Worm (Caenorhabditis elegans) whole organism, L4 larva: Measurements from ENCODE around the gene C28C12.12.

Experiments
- F37D6.2 ChIP-seq: sonication (generic microtip); optimal IDR thresholded peaks from 2 replicates; lab custom pipeline; 2016; ENCODE audit warnings: mild to moderate bottlenecking, missing genetic modification characterization, missing compliant biosample characterization
- F49E8.2 ChIP-seq: sonication (generic microtip); optimal IDR thresholded peaks from 2 replicates; lab custom pipeline; 2016; ENCODE audit warnings: missing compliant biosample characterization, mild to moderate bottlenecking, missing genetic modification characterization, borderline replicate concordance
- R02D3.7 ChIP-seq: fragments of 150-350 bp; sonication (generic microtip); optimal IDR thresholded peaks from 3 replicates; lab custom pipeline; 2014; ENCODE audit warnings: missing biosample characterization, missing genetic modification characterization
- T20F7.1 ChIP-seq: fragments of 200-800 bp; sonication (Bioruptor generic); optimal IDR thresholded peaks from 2 replicates; lab custom pipeline; 2018; ENCODE audit warnings: mild to moderate bottlenecking, missing genetic modification characterization, missing compliant biosample characterization
- aly-2 ChIP-seq: sonication (generic microtip); optimal IDR thresholded peaks from 2 replicates; lab custom pipeline; 2018; ENCODE audit warnings: missing biosample characterization, missing genetic modification characterization
- arid-1 ChIP-seq: fragments of 200-800 bp; sonication (Bioruptor generic); conservative IDR thresholded peaks from 2 replicates; pipeline ENCODE4 v1.3.6; 2022; ENCODE audit warnings: missing genetic modification reagents, missing genetic modification characterization, missing compliant biosample characterization
- ceh-44 ChIP-seq: fragments of 200-800 bp; sonication (Bioruptor generic); IDR thresholded peaks from 2 replicates; pipeline ENCODE4 v1.3.6; 2022; ENCODE audit warnings: missing genetic modification reagents, missing genetic modification characterization, missing compliant biosample characterization
- daf-19 ChIP-seq: fragments of 200-800 bp; sonication (Bioruptor generic); conservative IDR thresholded peaks from 2 replicates; pipeline ENCODE4 v1.3.6; 2022; ENCODE audit warnings: missing genetic modification characterization, missing compliant biosample characterization
- dmd-6 ChIP-seq: fragments of 200-800 bp; sonication (Bioruptor generic); IDR thresholded peaks from 2 replicates; pipeline ENCODE4 v1.3.6; 2022; ENCODE audit warnings: missing genetic modification reagents, missing genetic modification characterization, missing compliant biosample characterization
- egl-27 ChIP-seq: sonication (generic microtip); optimal IDR thresholded peaks from 3 replicates; lab custom pipeline; 2017; ENCODE audit warnings: missing biosample characterization, missing genetic modification reagents, missing genetic modification characterization
- egl-43 ChIP-seq: fragments of 200-800 bp; sonication (Bioruptor generic); IDR thresholded peaks from 2 replicates; pipeline ENCODE4 v1.3.6; 2022; ENCODE audit warnings: missing genetic modification reagents, missing genetic modification characterization, missing compliant biosample characterization
- gei-8 ChIP-seq: fragments of 200-800 bp; sonication (Bioruptor generic); optimal IDR thresholded peaks from 2 replicates; lab custom pipeline; 2018; ENCODE audit warnings: mild to moderate bottlenecking, missing genetic modification characterization, missing compliant biosample characterization
- hif-1 ChIP-seq, 2 experiments: sonication (generic microtip); optimal IDR thresholded peaks; 2 replicates each; lab custom pipeline; 2016 to 2017; ENCODE audit warnings: missing compliant biosample characterization in 2 of 2, missing genetic modification characterization in 2 of 2, missing genetic modification reagents in 2 of 2, missing genotype in 2 of 2, mild to moderate bottlenecking in 1 of 2
- hlh-11 ChIP-seq: fragments of 200-800 bp; sonication (Bioruptor generic); optimal IDR thresholded peaks from 2 replicates; lab custom pipeline; 2018; ENCODE audit warnings: mild to moderate bottlenecking, missing genetic modification characterization, missing compliant biosample characterization
- lin-1 ChIP-seq: fragments of 200-800 bp; sonication (Bioruptor generic); IDR thresholded peaks from 2 replicates; pipeline ENCODE4 v1.3.6; 2022; ENCODE audit warnings: missing genetic modification reagents, missing genetic modification characterization, missing compliant biosample characterization
- lin-13 ChIP-seq: fragments of 150-350 bp; optimal IDR thresholded peaks from 2 replicates; lab custom pipeline; 2014; ENCODE audit warnings: missing biosample characterization, missing genetic modification reagents, missing genetic modification characterization
- lin-38 ChIP-seq: fragments of 200-800 bp; sonication (Bioruptor generic); IDR thresholded peaks from 2 replicates; pipeline ENCODE4 v1.3.6; 2022; ENCODE audit warnings: missing genetic modification reagents, missing genetic modification characterization, missing compliant biosample characterization
- madf-5 ChIP-seq, 2 experiments: fragments of 200-800 bp; sonication (Bioruptor generic); IDR thresholded peaks; 2 replicates each; pipeline ENCODE4 v1.3.6; 2022; ENCODE audit warnings: missing compliant biosample characterization in 2 of 2, missing genetic modification characterization in 2 of 2
- madf-9 ChIP-seq: fragments of 200-800 bp; sonication (Bioruptor generic); conservative IDR thresholded peaks from 2 replicates; pipeline ENCODE4 v1.3.6; 2022; ENCODE audit warnings: missing genetic modification reagents, missing genetic modification characterization, missing compliant biosample characterization
- mdl-1 ChIP-seq, 2 experiments: fragments of 150-350 bp in 1 of 2; sonication (generic microtip) in 1 of 2; optimal IDR thresholded peaks; 2 replicates each; lab custom pipeline; 2014 to 2017; ENCODE audit warnings: missing biosample characterization in 2 of 2, missing genetic modification characterization in 2 of 2
- mdt-29 ChIP-seq: fragments of 200-800 bp; sonication (Bioruptor generic); IDR thresholded peaks from 2 replicates; pipeline ENCODE4 v1.3.6; 2022; ENCODE audit warnings: missing genetic modification reagents, missing genetic modification characterization, missing compliant biosample characterization
- nhr-111 ChIP-seq: fragments of 200-800 bp; sonication (Bioruptor generic); optimal IDR thresholded peaks from 2 replicates; lab custom pipeline; 2018; ENCODE audit warnings: mild to moderate bottlenecking, missing genetic modification characterization, missing compliant biosample characterization
- nhr-28 ChIP-seq: fragments of 150-350 bp; optimal IDR thresholded peaks from 2 replicates; lab custom pipeline; 2014; ENCODE audit warnings: missing biosample characterization, missing genetic modification characterization
- nhr-41 ChIP-seq: fragments of 200-800 bp; sonication (Bioruptor generic); IDR thresholded peaks from 2 replicates; pipeline ENCODE4 v1.3.6; 2022; ENCODE audit warnings: missing genetic modification reagents, missing genetic modification characterization, missing compliant biosample characterization
- nhr-42 ChIP-seq: fragments of 200-800 bp; sonication (Bioruptor generic); IDR thresholded peaks from 2 replicates; pipeline ENCODE4 v1.3.6; 2022; ENCODE audit warnings: missing genetic modification characterization, missing compliant biosample characterization
- nhr-6 ChIP-seq: fragments of 150-350 bp; optimal IDR thresholded peaks from 2 replicates; lab custom pipeline; 2014; ENCODE audit warnings: missing biosample characterization, missing genetic modification characterization
- saeg-2 ChIP-seq: fragments of 200-800 bp; sonication (Bioruptor generic); IDR thresholded peaks from 2 replicates; pipeline ENCODE4 v1.3.6; 2022; ENCODE audit warnings: missing genetic modification reagents, missing genetic modification characterization, missing compliant biosample characterization
- set-16 ChIP-seq: fragments of 200-800 bp; sonication (Bioruptor generic); IDR thresholded peaks from 2 replicates; pipeline ENCODE4 v1.3.6; 2022; ENCODE audit warnings: missing genetic modification reagents, missing genetic modification characterization, missing compliant biosample characterization
- snpc-1.2 ChIP-seq: fragments of 200-800 bp; sonication (Bioruptor generic); IDR thresholded peaks from 2 replicates; pipeline ENCODE4 v1.3.6; 2022; ENCODE audit warnings: missing genetic modification reagents, missing genetic modification characterization, missing compliant biosample characterization
- snpc-4 ChIP-seq: fragments of 150-350 bp; optimal IDR thresholded peaks from 2 replicates; lab custom pipeline; 2014; ENCODE audit warnings: missing biosample characterization, missing genetic modification characterization
- unc-130 ChIP-seq: sonication (generic microtip); optimal IDR thresholded peaks from 2 replicates; lab custom pipeline; 2016; ENCODE audit warnings: missing genetic modification reagents, missing genetic modification characterization, missing compliant biosample characterization
- unc-62 ChIP-seq, 3 experiments: fragments of 150-350 bp in 1 of 3; sonication (generic microtip); optimal IDR thresholded peaks in 2 of 3; peaks in 1 of 3; 1 replicate in 1 of 3; 2 replicates in 2 of 3; lab custom pipeline; 2014 to 2017; ENCODE audit warnings: missing biosample characterization in 3 of 3, missing genetic modification characterization in 3 of 3, missing genetic modification reagents in 3 of 3, missing genotype in 1 of 3
- zfp-2 ChIP-seq: sonication (generic microtip); optimal IDR thresholded peaks from 2 replicates; lab custom pipeline; 2016; ENCODE audit warnings: mild to moderate bottlenecking, missing genetic modification characterization, missing compliant biosample characterization
- zfp-3 ChIP-seq: fragments of 200-800 bp; sonication (Bioruptor generic); conservative IDR thresholded peaks from 2 replicates; pipeline ENCODE4 v1.3.6; 2022; ENCODE audit warnings: missing genetic modification reagents, missing genetic modification characterization, missing compliant biosample characterization
- zip-2 ChIP-seq: fragments of 150-350 bp; optimal IDR thresholded peaks from 2 replicates; lab custom pipeline; 2014; ENCODE audit warnings: missing biosample characterization, missing genetic modification characterization
- ztf-11 ChIP-seq: fragments of 150-350 bp; optimal IDR thresholded peaks from 2 replicates; lab custom pipeline; 2014; ENCODE audit warnings: missing biosample characterization, missing genetic modification characterization

The C28C12.12 gene

DNA sequence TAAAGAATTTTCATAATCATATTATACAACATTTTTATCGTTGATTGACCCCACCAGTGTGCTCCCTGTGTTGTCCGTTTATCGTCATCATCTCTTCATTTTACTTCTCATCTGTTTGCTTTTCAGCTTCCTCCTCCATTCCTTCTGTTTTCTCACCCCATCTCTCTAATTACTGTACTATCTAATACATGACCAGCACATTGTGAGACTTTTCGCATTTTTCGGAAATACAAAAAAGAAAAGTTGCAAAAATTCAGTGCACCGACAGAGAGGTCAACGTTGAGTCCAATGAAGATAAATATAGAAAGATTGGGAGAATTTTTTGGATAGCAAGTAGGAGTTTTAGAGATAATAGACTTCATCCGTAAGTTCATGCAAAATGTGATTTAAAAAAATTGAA, 23.8 kb upstream of the C28C12.12 start:
- TF ChIP-seq snpc-1.2 (no peak), egl-43 (no peak), unc-62 (GFP tag; optimal IDR thresholded peaks at IDR 0.05 in 1 of 2; lab: Kevin White, UChicago) (peak in 1 of 2 experiments; percentile 95), unc-62 (tag; optimal IDR thresholded peaks at IDR 0.05; lab: Kevin White, UChicago) (no peak)
- TF ChIP-seq, all 104 proteins: peak for 1

- TF ChIP-seq nhr-6 (no peak), nhr-41 (GFP tag; lab: Robert Waterston, UW) (no peak), egl-27 (tag; lab: Kevin White, UChicago) (no peak), ceh-44 (no peak), zfp-3 (no peak), lin-1 (GFP tag; lab: Robert Waterston, UW) (no peak), F49E8.2 (tag; lab: Kevin White, UChicago) (peak; percentile 20), zfp-2 (no peak), zip-2 (tag; lab: Kevin White, UChicago) (no peak), madf-9 (GFP tag; lab: Robert Waterston, UW) (no peak), lin-38 (GFP tag; lab: Robert Waterston, UW) (0 out of 2 replicates have a peak, but pooled peaks have one; percentile 16)
Observed at ce11 chrIV:8514546-8514945, 18.4 kb upstream of the C28C12.12 start.

DNA sequence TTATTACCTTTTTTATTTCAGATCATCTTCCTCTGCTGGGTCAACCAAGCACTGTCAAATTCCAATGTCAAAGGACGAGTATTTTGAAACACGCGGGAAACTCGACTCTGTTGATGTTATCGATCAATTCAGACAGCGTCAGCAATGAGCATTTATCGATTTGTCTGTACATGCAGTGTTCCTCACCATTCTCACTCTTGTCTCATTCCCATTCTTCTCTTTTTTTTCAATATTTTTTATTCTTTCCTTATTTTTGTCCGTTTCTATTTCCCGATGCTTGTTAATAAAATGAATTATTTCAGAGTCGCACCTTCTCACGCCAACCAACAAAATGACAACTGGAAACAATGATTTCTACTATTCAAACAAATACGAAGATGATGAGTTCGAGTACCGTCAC, 17.5 kb upstream of the C28C12.12 start, which contains the start of gene cks-1:
TSS of gene cks-1 (plus strand) at position 301 of the 400 bp plus-strand sequence.
- no peak for TF ChIP-seq dmd-6 (GFP tag; lab: Robert Waterston, UW)
- no peak for TF ChIP-seq set-16 (GFP tag; lab: Robert Waterston, UW)
- TF ChIP-seq nhr-28 (tag; lab: Kevin White, UChicago): no peak
- no peak for TF ChIP-seq mdt-29
- TF ChIP-seq daf-19: no peak
- no peak for TF ChIP-seq F37D6.2
- no peak for TF ChIP-seq gei-8 (GFP tag; lab: Kevin White, UChicago)
- no peak for TF ChIP-seq arid-1 (GFP tag; lab: Robert Waterston, UW)
- TF ChIP-seq lin-38 (GFP tag; lab: Robert Waterston, UW): no peak
- no peak for TF ChIP-seq unc-130
- no peak for TF ChIP-seq T20F7.1
- no peak for TF ChIP-seq madf-5 (GFP tag; IDR thresholded peaks at IDR 0.05; lab: Robert Waterston, UW)
- no peak for TF ChIP-seq nhr-111
- TF ChIP-seq mdl-1 (tag; optimal IDR thresholded peaks at IDR 0.05; lab: Kevin White, UChicago): no peak
- TF ChIP-seq hif-1 (tag; optimal IDR thresholded peaks at IDR 0.05; lab: Kevin White, UChicago): no peak

DNA sequence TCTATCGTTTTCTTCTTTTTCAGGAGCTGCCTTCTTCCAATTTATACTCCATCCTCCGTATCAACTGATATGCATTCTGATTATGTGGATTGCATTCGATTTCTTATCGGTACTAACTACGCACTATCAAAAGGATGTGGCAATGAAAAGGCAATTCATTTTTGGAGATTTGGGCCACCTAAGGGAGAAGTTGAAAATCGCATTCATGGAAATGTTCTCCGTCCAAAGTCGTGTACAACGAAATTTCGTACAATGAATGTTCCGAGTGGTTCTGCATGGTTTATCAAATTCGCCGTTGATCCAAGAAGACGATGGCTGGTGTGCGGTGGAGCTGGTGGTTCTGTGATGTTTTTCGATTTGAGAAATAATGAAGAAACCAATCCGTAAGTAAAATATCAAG, 16.5 kb upstream of the C28C12.12 start, which contains the start of gene C09G4.4:
TSS of gene C09G4.4 (plus strand) at position 301 of the 400 bp plus-strand sequence.
- TF ChIP-seq ztf-11 (tag; lab: Kevin White, UChicago) (no peak), R02D3.7 (tag; lab: Kevin White, UChicago) (no peak), hlh-11 (tag; lab: Kevin White, UChicago) (no peak), egl-43 (no peak), snpc-4 (tag; lab: Kevin White, UChicago) (no peak), lin-13 (no peak), saeg-2 (GFP tag; lab: Robert Waterston, UW) (no peak), aly-2 (tag; lab: Kevin White, UChicago) (no peak), T20F7.1 (no peak), nhr-42 (no peak), zfp-2 (no peak)
- TF ChIP-seq, all 104 proteins: peak for 0
